Worm (Caenorhabditis elegans): ENCODE measurements around the gene F54D5.3.

The F54D5.3 gene

ce11 chrII:11537115-11537514, 34.5 kb upstream of the F54D5.3 start (continued):
- TF ChIP-seq ztf-28 (GFP tag; IDR thresholded peaks at IDR 0.05), result 0 out of 2 replicates have a peak, but pooled peaks have one; percentile 51
- TF ChIP-seq ztf-3 (GFP tag; optimal IDR thresholded peaks at IDR 0.05), result no peak
- TF ChIP-seq hlh-26 (GFP tag; conservative IDR thresholded peaks at IDR 0.05), result no peak
- no peak for TF ChIP-seq somi-1 (GFP tag; optimal IDR thresholded peaks at IDR 0.05)
- peak; percentile 94 for TF ChIP-seq ceh-91 (GFP tag; IDR thresholded peaks at IDR 0.05)
- TF ChIP-seq Y79H2A.3 (GFP tag; conservative IDR thresholded peaks at IDR 0.05), result no peak
- peak; percentile 64 for TF ChIP-seq ekl-4 (GFP tag; IDR thresholded peaks at IDR 0.05)
- 0 out of 2 replicates have a peak, but pooled peaks have one; percentile 27 for TF ChIP-seq cebp-1 (GFP tag; IDR thresholded peaks at IDR 0.05)
- no peak for TF ChIP-seq cebp-1 (tag; optimal IDR thresholded peaks at IDR 0.05)
- peak; percentile 30 for TF ChIP-seq him-1 (tag; optimal IDR thresholded peaks at IDR 0.05)
- TF ChIP-seq tbx-9 (tag; optimal IDR thresholded peaks at IDR 0.05; ENCODE audit: borderline replicate concordance), result no peak
- TF ChIP-seq F57A8.1 (GFP tag; optimal IDR thresholded peaks at IDR 0.05), result no peak
- TF ChIP-seq lag-1 (GFP tag; IDR thresholded peaks at IDR 0.05), result no peak
- no peak for TF ChIP-seq mxl-1 (tag; optimal IDR thresholded peaks at IDR 0.05)
- no peak for TF ChIP-seq nhr-179 (tag; optimal IDR thresholded peaks at IDR 0.05)
- TF ChIP-seq C17E4.6 (GFP tag; IDR thresholded peaks at IDR 0.05), result peak; percentile 78
- no peak for TF ChIP-seq akir-1 (GFP tag; optimal IDR thresholded peaks at IDR 0.05)
- peak; percentile 78 for TF ChIP-seq mcd-1 (GFP tag; IDR thresholded peaks at IDR 0.05)
- no peak for TF ChIP-seq mel-28 (tag; optimal IDR thresholded peaks at IDR 0.05; ENCODE audit: borderline replicate concordance)
- TF ChIP-seq B0261.1 (tag; optimal IDR thresholded peaks at IDR 0.05), result no peak
- no peak for TF ChIP-seq ceh-40 (GFP tag; IDR thresholded peaks at IDR 0.05)
- no peak for TF ChIP-seq madf-10 (tag; optimal IDR thresholded peaks at IDR 0.05)
- peak; percentile 28; the same call in 1 of the 2 replicates for TF ChIP-seq B0019.2 (GFP tag; conservative IDR thresholded peaks at IDR 0.05)
- no peak for TF ChIP-seq rec-8 (tag; optimal IDR thresholded peaks at IDR 0.05)
- TF ChIP-seq Y53G8AR.9 (GFP tag; conservative IDR thresholded peaks at IDR 0.05), result 0 out of 2 replicates have a peak, but pooled peaks have one; percentile 68
- no peak for TF ChIP-seq sdz-38 (tag; optimal IDR thresholded peaks at IDR 0.05)
- peak; percentile 79 for TF ChIP-seq F33H1.4 (GFP tag; IDR thresholded peaks at IDR 0.05)
- TF ChIP-seq lsy-27 (tag; optimal IDR thresholded peaks at IDR 0.05; ENCODE audit: borderline replicate concordance, insufficient read depth), result no peak
- TF ChIP-seq madf-3 (GFP tag; IDR thresholded peaks at IDR 0.05), result peak; percentile 92
- peak; percentile 98 for TF ChIP-seq madf-6 (GFP tag; IDR thresholded peaks at IDR 0.05)
- no peak for TF ChIP-seq sea-2 (GFP tag; IDR thresholded peaks at IDR 0.05)
- no peak for TF ChIP-seq F22D6.2 (tag; optimal IDR thresholded peaks at IDR 0.05)
- no peak for TF ChIP-seq nfya-1 (tag; optimal IDR thresholded peaks at IDR 0.05; ENCODE audit: borderline replicate concordance, insufficient read depth)
- TF ChIP-seq F57C9.4 (tag; optimal IDR thresholded peaks at IDR 0.05), result no peak
- peak in 2 of 3 experiments; percentile 38 to 44 for TF ChIP-seq lin-35 (GFP tag; optimal IDR thresholded peaks at IDR 0.05)
- peak; percentile 92 for TF ChIP-seq hmg-1.2 (GFP tag; IDR thresholded peaks at IDR 0.05)
- TF ChIP-seq lsl-1 (GFP tag; optimal IDR thresholded peaks at IDR 0.05), result peak; percentile 80
- TF ChIP-seq nhr-27 (tag; optimal IDR thresholded peaks at IDR 0.05), result no peak
- TF ChIP-seq hlh-12 (tag; optimal IDR thresholded peaks at IDR 0.05), result no peak
- no peak for TF ChIP-seq ztf-26 (tag; optimal IDR thresholded peaks at IDR 0.05)
- no peak for TF ChIP-seq chd-7 (tag; optimal IDR thresholded peaks at IDR 0.05)
- no peak for TF ChIP-seq mes-4 (tag; optimal IDR thresholded peaks at IDR 0.05)
- TF ChIP-seq lir-1 (GFP tag; conservative IDR thresholded peaks at IDR 0.05), result peak; percentile 79; the same call in 1 of the 2 replicates
- 0 out of 2 replicates have a peak, but pooled peaks have one; percentile 54 for TF ChIP-seq attf-6 (GFP tag; IDR thresholded peaks at IDR 0.05)
- TF ChIP-seq bed-1 (GFP tag; IDR thresholded peaks at IDR 0.05), result no peak
- no peak for TF ChIP-seq T07F8.4 (tag; optimal IDR thresholded peaks at IDR 0.05)
- TF ChIP-seq dpff-1 (tag; optimal IDR thresholded peaks at IDR 0.05), result no peak

Measured in whole organism, young adult.